Worm (Caenorhabditis elegans): Measurements from ENCODE around the gene pals-28.

The pals-28 gene

ce11 chrIII:4428797-4429196, 44.2 kb downstream of the pals-28 start (continued):
- TF ChIP-seq nfyb-1 (GFP tag; IDR thresholded peaks at IDR 0.05) (peak; percentile 73), ceh-79 (tag; optimal IDR thresholded peaks at IDR 0.05) (no peak), ztf-18 (tag; optimal IDR thresholded peaks at IDR 0.05) (peak; percentile 41), ceh-91 (GFP tag; IDR thresholded peaks at IDR 0.05) (no peak), ama-1 (optimal IDR thresholded peaks at IDR 0.05) (no peak), ama-1 (GFP tag; optimal IDR thresholded peaks at IDR 0.05) (peak in 1 of 2 experiments; percentile 64), lin-40 (tag; optimal IDR thresholded peaks at IDR 0.05) (no peak), nhr-80 (tag; optimal IDR thresholded peaks at IDR 0.05) (peak; percentile 13), hmg-20 (GFP tag; IDR thresholded peaks at IDR 0.05) (no peak), snpc-3.4 (tag; optimal IDR thresholded peaks at IDR 0.05) (peak; percentile 40), F57C9.4 (tag; optimal IDR thresholded peaks at IDR 0.05) (no peak), Y56A3A.18 (GFP tag; IDR thresholded peaks at IDR 0.05) (no peak), tbp1 (GFP tag; optimal IDR thresholded peaks at IDR 0.05) (peak; percentile 88), bed-1 (GFP tag; IDR thresholded peaks at IDR 0.05) (0 out of 2 replicates have a peak, but pooled peaks have one; percentile 59), cebp-1 (GFP tag; IDR thresholded peaks at IDR 0.05) (no peak), cebp-1 (tag; optimal IDR thresholded peaks at IDR 0.05) (peak; percentile 46), B0019.2 (GFP tag; conservative IDR thresholded peaks at IDR 0.05) (no peak), gei-17 (GFP tag; optimal IDR thresholded peaks at IDR 0.05) (no peak), hmg-1.2 (GFP tag; IDR thresholded peaks at IDR 0.05) (peak; percentile 54), snpc-1.3 (tag; optimal IDR thresholded peaks at IDR 0.05; ENCODE audit: insufficient read depth) (no peak), ZK185.1 (tag; optimal IDR thresholded peaks at IDR 0.05; ENCODE audit: poor library complexity, severe bottlenecking) (no peak), let-526 (GFP tag; IDR thresholded peaks at IDR 0.05) (no peak), ceh-58 (GFP tag; IDR thresholded peaks at IDR 0.05) (0 out of 2 replicates have a peak, but pooled peaks have one; percentile 57), zim-3 (tag; optimal IDR thresholded peaks at IDR 0.05) (peak; percentile 46), ceh-27 (GFP tag; optimal IDR thresholded peaks at IDR 0.05) (peak; percentile 4), B0261.1 (tag; optimal IDR thresholded peaks at IDR 0.05) (peak; percentile 71), ccch-3 (GFP tag; optimal IDR thresholded peaks at IDR 0.05) (no peak), rcor-1 (GFP tag; IDR thresholded peaks at IDR 0.05) (0 out of 2 replicates have a peak, but pooled peaks have one; percentile 17), Y79H2A.3 (GFP tag; conservative IDR thresholded peaks at IDR 0.05) (no peak), egrh-3 (GFP tag; IDR thresholded peaks at IDR 0.05) (peak; percentile 42), K12H6.12 (tag; optimal IDR thresholded peaks at IDR 0.05) (no peak), D2030.7 (GFP tag; IDR thresholded peaks at IDR 0.05) (peak; percentile 67), rec-8 (tag; optimal IDR thresholded peaks at IDR 0.05) (peak in 1 of 2 experiments; percentile 30), lin-54 (GFP tag; optimal IDR thresholded peaks at IDR 0.05) (peak; percentile 25), F33H1.4 (GFP tag; IDR thresholded peaks at IDR 0.05) (peak; percentile 7; the same call in 1 of the 2 replicates), nhr-120 (GFP tag; IDR thresholded peaks at IDR 0.05) (no peak), ekl-4 (GFP tag; IDR thresholded peaks at IDR 0.05) (peak; percentile 47; the same call in 1 of the 2 replicates), madf-8 (GFP tag; conservative IDR thresholded peaks at IDR 0.05) (peak; percentile 61), F52B5.7 (tag; optimal IDR thresholded peaks at IDR 0.05) (peak; percentile 29), rpc-1 (optimal IDR thresholded peaks at IDR 0.05) (peak; percentile 58), rpc-1 (tag; optimal IDR thresholded peaks at IDR 0.05) (peak; percentile 77), lag-1 (GFP tag; IDR thresholded peaks at IDR 0.05) (no peak), xnd-1 (tag; optimal IDR thresholded peaks at IDR 0.05) (no peak), lsl-1 (GFP tag; optimal IDR thresholded peaks at IDR 0.05) (peak; percentile 26)
